Worm (Caenorhabditis elegans) whole organism, L2 larva: Measurements from ENCODE around the gene C49G7.10.

ENCODE experiments used
- Y55F3AM.14 ChIP-seq: fragments of 200-800 bp; sonication (Bioruptor generic); optimal IDR thresholded peaks from 2 replicates; lab custom pipeline; 2018; ENCODE audit warnings: mild to moderate bottlenecking, missing genetic modification characterization, missing compliant biosample characterization
- alr-1 ChIP-seq: fragments of 150-350 bp; optimal IDR thresholded peaks from 2 replicates; lab custom pipeline; 2014; ENCODE audit warnings: missing biosample characterization, missing genetic modification characterization
- blmp-1 ChIP-seq: sonication (generic microtip); optimal IDR thresholded peaks from 2 replicates; lab custom pipeline; 2017; ENCODE audit warnings: missing genetic modification characterization, mild to moderate bottlenecking, missing compliant biosample characterization, antibody characterized with exemption, moderate library complexity; ENCODE audit not compliant: insufficient read depth
- ceh-16 ChIP-seq: fragments of 150-350 bp; optimal IDR thresholded peaks from 2 replicates; lab custom pipeline; 2014; ENCODE audit warnings: missing biosample characterization, missing genetic modification characterization
- crh-2 ChIP-seq: sonication (generic microtip); optimal IDR thresholded peaks from 2 replicates; lab custom pipeline; 2017; ENCODE audit warnings: missing biosample characterization, missing genetic modification characterization
- egl-27 ChIP-seq: sonication (generic microtip); optimal IDR thresholded peaks from 3 replicates; lab custom pipeline; 2017; ENCODE audit warnings: missing biosample characterization, missing genetic modification reagents, missing genetic modification characterization
- elt-3 ChIP-seq: sonication (generic microtip); optimal IDR thresholded peaks from 2 replicates; lab custom pipeline; 2017; ENCODE audit warnings: missing biosample characterization, missing genetic modification characterization
- gmeb-1 ChIP-seq: fragments of 150-350 bp; optimal IDR thresholded peaks from 2 replicates; lab custom pipeline; 2014; ENCODE audit warnings: missing biosample characterization, missing genetic modification characterization
- lin-11 ChIP-seq: fragments of 150-350 bp; sonication (generic microtip); optimal IDR thresholded peaks from 2 replicates; lab custom pipeline; 2014; ENCODE audit warnings: missing biosample characterization, missing genetic modification characterization, inconsistent platforms, mixed read lengths
- lin-39 ChIP-seq: fragments of 150-350 bp; optimal IDR thresholded peaks from 2 replicates; lab custom pipeline; 2014; ENCODE audit warnings: missing biosample characterization, missing genetic modification reagents, missing genetic modification characterization
- mbf-1 ChIP-seq: sonication (generic microtip); optimal IDR thresholded peaks from 2 replicates; lab custom pipeline; 2017; ENCODE audit warnings: missing biosample characterization, missing genetic modification characterization
- nhr-10 ChIP-seq: sonication (generic microtip); optimal IDR thresholded peaks from 2 replicates; lab custom pipeline; 2017; ENCODE audit warnings: missing biosample characterization, missing genetic modification characterization
- nhr-21 ChIP-seq: fragments of 150-350 bp; optimal IDR thresholded peaks from 2 replicates; lab custom pipeline; 2014; ENCODE audit warnings: missing biosample characterization, missing genetic modification characterization
- nhr-23 ChIP-seq: fragments of 150-350 bp; optimal IDR thresholded peaks from 2 replicates; lab custom pipeline; 2014; ENCODE audit warnings: missing biosample characterization, missing genetic modification reagents, missing genetic modification characterization
- nhr-237 ChIP-seq: fragments of 150-350 bp; optimal IDR thresholded peaks from 2 replicates; lab custom pipeline; 2014; ENCODE audit warnings: missing biosample characterization, missing genetic modification characterization
- sma-3 ChIP-seq: sonication (generic microtip); optimal IDR thresholded peaks from 2 replicates; lab custom pipeline; 2016; ENCODE audit warnings: missing genetic modification reagents, missing genetic modification characterization, missing compliant biosample characterization
- snpc-4 ChIP-seq: fragments of 150-350 bp; optimal IDR thresholded peaks from 2 replicates; lab custom pipeline; 2014; ENCODE audit warnings: missing biosample characterization, missing genetic modification characterization
- unc-39 ChIP-seq: fragments of 150-350 bp; optimal IDR thresholded peaks from 2 replicates; lab custom pipeline; 2014; ENCODE audit warnings: missing biosample characterization, missing genetic modification characterization
- unc-55 ChIP-seq: fragments of 150-350 bp; sonication (generic microtip); optimal IDR thresholded peaks from 3 replicates; lab custom pipeline; 2014; ENCODE audit warnings: missing biosample characterization, missing genetic modification reagents, missing genetic modification characterization
- unc-62 ChIP-seq: fragments of 150-350 bp; optimal IDR thresholded peaks from 2 replicates; lab custom pipeline; 2014; ENCODE audit warnings: missing biosample characterization, missing genetic modification reagents, missing genetic modification characterization
- zag-1 ChIP-seq: fragments of 150-350 bp; optimal IDR thresholded peaks from 2 replicates; lab custom pipeline; 2014; ENCODE audit warnings: missing biosample characterization, missing genetic modification characterization

Gene C49G7.10

ce11 chrV:3995838-3996237 is 46.0 kb downstream of the C49G7.10 start, which contains the start of gene srx-62:
Gene srx-62 (minus strand): TSS chrV:3995938.
- no peak for TF ChIP-seq lin-39 (tag; lab: Kevin White, UChicago)
- TF ChIP-seq gmeb-1 (tag; lab: Kevin White, UChicago) = no peak

- TF ChIP-seq sma-3 (GFP tag; lab: Kevin White, UChicago) (no peak), mbf-1 (tag; lab: Kevin White, UChicago) (no peak), nhr-10 (tag; lab: Kevin White, UChicago) (no peak), zag-1 (tag; lab: Kevin White, UChicago) (no peak), unc-62 (no peak), gmeb-1 (tag; lab: Kevin White, UChicago) (no peak), nhr-21 (no peak), unc-39 (no peak), elt-3 (no peak), egl-27 (no peak), nhr-23 (tag; lab: Kevin White, UChicago) (no peak), blmp-1 (tag; lab: Kevin White, UChicago) (no peak), lin-39 (tag; lab: Kevin White, UChicago) (no peak), unc-55 (GFP tag; lab: Kevin White, UChicago) (no peak), ceh-16 (tag; lab: Kevin White, UChicago) (no peak), nhr-237 (tag; lab: Kevin White, UChicago) (no peak), snpc-4 (tag; lab: Kevin White, UChicago) (no peak), crh-2 (no peak)
Observed at ce11 chrV:3994048-3994447, 47.8 kb downstream of the C49G7.10 start, which contains the start of gene K09D9.9. Gene K09D9.9 (minus strand): TSS chrV:3994148.

ce11 chrV:3992334-3992733 is 49.5 kb downstream of the C49G7.10 start:
- TF ChIP-seq alr-1 (tag; lab: Kevin White, UChicago) (no peak), crh-2 (no peak), Y55F3AM.14 (no peak), lin-11 (tag; lab: Kevin White, UChicago) (no peak), sma-3 (GFP tag; lab: Kevin White, UChicago) (no peak)
